Worm (Caenorhabditis elegans) whole organism, L3 larva: Measurements from ENCODE around the gene B0563.8.

ENCODE experiments used
- ama-1 ChIP-seq: fragments of 150-350 bp; optimal IDR thresholded peaks from 2 replicates; lab custom pipeline; 2018
- elt-3 ChIP-seq, 3 experiments: fragments of 150-350 bp in 1 of 3; sonication (generic microtip) in 2 of 3; optimal IDR thresholded peaks; 2 replicates in 2 of 3; 4 replicates in 1 of 3; lab custom pipeline; 2014 to 2017; ENCODE audit warnings: missing biosample characterization in 3 of 3, missing genetic modification characterization in 3 of 3
- lin-39 ChIP-seq: fragments of 150-350 bp; optimal IDR thresholded peaks from 2 replicates; lab custom pipeline; 2018; ENCODE audit warnings: missing biosample characterization, missing genetic modification reagents, missing genetic modification characterization

DNA sequence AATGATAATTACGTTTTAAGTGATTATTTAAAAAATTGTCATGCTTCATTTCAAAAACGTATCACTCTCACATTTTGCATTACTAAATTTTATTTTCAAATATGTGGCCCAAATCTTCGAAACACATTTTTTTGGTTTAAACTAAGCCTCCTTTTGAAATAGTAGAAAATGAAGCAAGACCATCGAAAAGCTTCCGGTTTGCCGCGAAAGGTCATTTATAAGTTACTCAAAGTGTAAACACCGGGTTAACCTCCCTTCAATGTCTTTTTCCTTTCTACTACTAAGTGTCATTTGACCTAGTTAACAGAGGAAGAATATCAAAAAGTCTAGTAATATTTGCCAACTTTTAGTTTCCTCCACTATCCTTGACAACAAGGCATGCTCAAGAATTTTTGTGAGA is 32.4 kb upstream of the B0563.8 start:
- TF ChIP-seq ama-1 (lab: Kevin White, UChicago) (no peak), elt-3 (tag; optimal IDR thresholded peaks at IDR 0.05; lab: Kevin White, UChicago) (no peak), lin-39 (no peak)
